Worm (Caenorhabditis elegans): ENCODE data around the gene pnp-1.
A peak's percentile ranks its signal among the peaks of the same experiment; 100 is the strongest.

Gene pnp-1

DNA sequence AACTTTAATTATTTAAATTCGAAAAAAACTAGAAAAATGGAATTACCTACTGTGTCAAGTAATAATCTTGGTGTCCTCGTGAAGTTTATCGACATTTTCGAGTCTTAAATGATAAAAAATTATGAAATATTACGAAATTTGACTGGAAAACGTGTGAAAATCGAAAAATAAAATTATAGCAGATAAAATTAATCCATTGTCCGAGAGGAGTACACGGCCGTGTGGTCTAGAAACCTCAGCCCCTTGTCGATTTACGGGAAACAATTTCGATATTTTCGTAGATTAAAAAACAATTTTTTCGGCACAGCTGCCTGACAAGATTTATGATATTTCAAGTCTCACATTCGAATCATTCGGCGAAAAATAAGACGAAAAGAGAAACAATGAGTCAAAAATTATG, 41.0 kb downstream of the pnp-1 start, which contains the start of gene R02D3.8:
Gene R02D3.8, minus strand, starts transcription at position 109 of the 400 bp plus-strand sequence.
- no peak for TF ChIP-seq him-1 (tag; optimal IDR thresholded peaks at IDR 0.05)
- no peak for TF ChIP-seq W03F9.2 (tag; optimal IDR thresholded peaks at IDR 0.05)
- TF ChIP-seq dao-5 (tag; optimal IDR thresholded peaks at IDR 0.05) = no peak

DNA sequence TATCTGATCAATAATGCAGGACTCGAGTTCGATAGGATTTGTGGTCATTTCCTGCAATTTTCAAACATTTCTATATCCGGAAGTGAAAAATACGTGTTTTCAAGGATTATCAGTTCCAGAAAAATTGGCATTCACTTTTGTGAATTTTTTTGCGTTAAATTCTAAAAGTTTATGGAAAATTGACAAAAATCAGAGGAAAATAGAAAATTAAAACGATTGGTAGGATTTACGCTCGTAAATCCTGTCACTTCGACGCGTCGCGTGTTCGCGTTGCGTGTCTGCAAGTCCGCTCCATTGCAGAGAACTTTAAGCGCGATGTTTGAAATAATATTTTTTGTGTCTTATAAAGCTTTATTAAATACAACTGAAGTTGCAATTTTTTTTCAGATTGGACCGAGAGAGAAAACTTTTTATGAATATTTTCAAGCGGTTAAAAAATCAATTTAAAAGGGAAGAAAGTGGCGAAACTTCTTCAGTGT, 42.7 kb downstream of the pnp-1 start, which contains the start of gene rcat-1:
Gene rcat-1, minus strand, starts transcription at position 51 of the 479 bp plus-strand sequence.
- no peak for TF ChIP-seq dao-5 (tag; optimal IDR thresholded peaks at IDR 0.05)
- TF ChIP-seq W03F9.2 (tag; optimal IDR thresholded peaks at IDR 0.05) = peak; percentile 56

DNA sequence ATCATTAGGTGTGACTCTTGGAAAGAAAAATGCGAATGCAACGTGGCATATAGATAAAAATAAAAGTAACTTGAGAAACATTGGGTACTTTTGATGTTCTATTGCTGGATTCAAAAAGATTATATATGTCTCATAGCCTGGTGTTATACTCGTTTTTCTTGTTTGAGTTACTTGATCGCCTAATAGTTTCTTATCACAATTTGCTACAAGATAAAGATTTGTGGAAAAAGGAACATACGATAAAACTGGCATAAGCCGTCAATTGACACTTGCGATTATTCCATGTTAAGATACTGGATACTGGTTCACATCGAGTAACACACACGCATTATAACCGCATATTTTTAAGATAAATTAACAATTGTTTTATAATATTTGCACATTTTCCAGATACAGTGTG, 45.6 kb downstream of the pnp-1 start, which contains the start of gene grl-19:
Gene grl-19, minus strand, starts transcription at position 101 of the 400 bp plus-strand sequence.
- no peak for TF ChIP-seq W03F9.2 (tag; optimal IDR thresholded peaks at IDR 0.05)
- TF ChIP-seq dao-5 (tag; optimal IDR thresholded peaks at IDR 0.05) = no peak

DNA sequence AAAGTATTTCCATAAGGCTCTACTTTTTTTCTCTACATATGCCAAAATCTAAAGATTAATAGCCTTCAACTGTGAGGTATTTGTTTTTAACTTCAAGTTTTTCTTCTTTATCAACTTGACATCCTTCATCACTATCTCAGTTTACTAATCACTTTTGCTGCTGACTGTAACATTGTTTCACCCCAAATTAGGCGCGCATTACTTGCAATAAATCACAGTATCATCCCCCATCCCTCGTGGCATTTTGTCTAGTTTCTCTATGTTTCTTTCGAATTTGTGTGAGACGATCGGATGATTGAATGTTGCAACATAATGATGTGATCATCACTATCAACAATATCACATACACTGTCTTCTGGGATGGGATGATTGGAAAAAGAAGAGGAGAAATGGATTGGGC, 50.6 kb downstream of the pnp-1 start:
- no peak for TF ChIP-seq dao-5 (tag; optimal IDR thresholded peaks at IDR 0.05)
- no peak for TF ChIP-seq him-1 (tag; optimal IDR thresholded peaks at IDR 0.05)
- TF ChIP-seq W03F9.2 (tag; optimal IDR thresholded peaks at IDR 0.05) = no peak

DNA sequence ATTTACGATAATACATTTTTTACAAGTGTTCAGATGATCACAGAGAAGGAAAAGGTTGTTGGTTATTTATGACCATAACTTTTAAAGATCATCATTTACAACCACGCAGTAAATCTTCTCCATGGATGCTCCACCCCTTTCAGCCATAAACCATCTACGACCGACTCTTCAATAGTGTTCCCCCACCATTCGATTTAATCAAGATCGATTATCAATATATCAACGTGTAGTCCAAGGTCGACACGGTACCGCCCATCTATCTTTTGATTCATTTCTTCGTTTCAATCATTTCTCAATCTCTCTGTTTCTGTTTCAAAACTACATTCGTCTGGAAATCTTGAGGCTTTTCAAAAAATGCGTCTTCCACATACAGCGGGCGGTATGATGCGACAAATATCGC, 53.3 kb downstream of the pnp-1 start, which contains the start of gene aass-1:
Gene aass-1, plus strand, starts transcription at position 301 of the 400 bp plus-strand sequence.
- TF ChIP-seq dao-5 (tag; optimal IDR thresholded peaks at IDR 0.05) (no peak), W03F9.2 (tag; optimal IDR thresholded peaks at IDR 0.05) (no peak), him-1 (tag; optimal IDR thresholded peaks at IDR 0.05) (no peak)

ce11 chrIV:244278-244677, 53.8 kb downstream of the pnp-1 start:
- TF ChIP-seq W03F9.2 (tag; optimal IDR thresholded peaks at IDR 0.05) (no peak), dao-5 (tag; optimal IDR thresholded peaks at IDR 0.05) (no peak), him-1 (tag; optimal IDR thresholded peaks at IDR 0.05) (no peak)
